Fruit fly (Drosophila melanogaster) whole organism, prepupa: ENCODE measurements around the gene CG14664.

ENCODE experiments used
- Blimp-1 ChIP-seq: fragments of 200-800 bp; sonication (Bioruptor generic); optimal IDR thresholded peaks from 3 replicates; lab custom pipeline; 2017; ENCODE audit warnings: missing biosample characterization, missing genetic modification characterization, mild to moderate bottlenecking, moderate library complexity, missing genetic modification reagents
- CG10631 ChIP-seq: fragments of 200-800 bp; sonication (Bioruptor generic); optimal IDR thresholded peaks from 2 replicates; lab custom pipeline; 2016; ENCODE audit warnings: missing biosample characterization, missing genetic modification characterization
- CG10669 ChIP-seq: fragments of 200-800 bp; sonication (Bioruptor generic); optimal IDR thresholded peaks from 3 replicates; lab custom pipeline; 2018; ENCODE audit warnings: missing biosample characterization, mild to moderate bottlenecking, missing genetic modification characterization, moderate library complexity
- CG11294 ChIP-seq: fragments of 200-800 bp; sonication (Bioruptor generic); IDR thresholded peaks from 2 replicates; pipeline ENCODE4 v1.3.6; 2022; ENCODE audit warnings: missing biosample characterization, missing genetic modification characterization
- CG11762 ChIP-seq: fragments of 200-800 bp; sonication (Bioruptor generic); optimal IDR thresholded peaks from 3 replicates; lab custom pipeline; 2016; ENCODE audit warnings: missing biosample characterization, missing genetic modification characterization; ENCODE audit not compliant: insufficient read depth
- CG11902 ChIP-seq: fragments of 200-800 bp; sonication (Bioruptor generic); optimal IDR thresholded peaks from 3 replicates; lab custom pipeline; 2016; ENCODE audit warnings: missing biosample characterization, missing genetic modification characterization
- CG15336 ChIP-seq: fragments of 200-800 bp; sonication (Bioruptor generic); IDR thresholded peaks from 2 replicates; pipeline ENCODE4 v1.3.6; 2022; ENCODE audit warnings: missing biosample characterization, missing genetic modification characterization
- CG16779 ChIP-seq: fragments of 200-800 bp; sonication (Bioruptor generic); optimal IDR thresholded peaks from 3 replicates; lab custom pipeline; 2017; ENCODE audit warnings: missing biosample characterization, mild to moderate bottlenecking, missing genetic modification characterization
- CG3032 ChIP-seq: fragments of 200-800 bp; optimal IDR thresholded peaks from 2 replicates; lab custom pipeline; 2019; ENCODE audit warnings: missing biosample characterization, mild to moderate bottlenecking, missing genetic modification characterization, moderate library complexity
- CG32006 ChIP-seq: fragments of 200-800 bp; sonication (Bioruptor generic); optimal IDR thresholded peaks from 3 replicates; lab custom pipeline; 2017; ENCODE audit warnings: missing biosample characterization, mild to moderate bottlenecking, missing genetic modification characterization
- CG6276 ChIP-seq: fragments of 200-800 bp; sonication (Bioruptor generic); optimal IDR thresholded peaks from 2 replicates; lab custom pipeline; 2017; ENCODE audit warnings: missing biosample characterization, mild to moderate bottlenecking, missing genetic modification characterization
- CG6808 ChIP-seq: fragments of 200-800 bp; sonication (Bioruptor generic); optimal IDR thresholded peaks from 3 replicates; lab custom pipeline; 2017; ENCODE audit warnings: missing biosample characterization, missing genetic modification characterization, mild to moderate bottlenecking, moderate library complexity, missing genetic modification reagents
- CG6854 ChIP-seq: fragments of 200-800 bp; sonication (Bioruptor generic); optimal IDR thresholded peaks from 2 replicates; lab custom pipeline; 2017; ENCODE audit warnings: missing biosample characterization, mild to moderate bottlenecking, missing genetic modification characterization
- CG7368 ChIP-seq: fragments of 200-800 bp; sonication (Bioruptor generic); optimal IDR thresholded peaks from 3 replicates; lab custom pipeline; 2016; ENCODE audit warnings: missing biosample characterization, missing genetic modification characterization
- CG8119 ChIP-seq: fragments of 200-800 bp; sonication (Bioruptor generic); IDR thresholded peaks from 3 replicates; pipeline ENCODE4 v1.3.6; 2022; ENCODE audit warnings: missing biosample characterization, missing genetic modification characterization
- CG8319 ChIP-seq: fragments of 200-800 bp; sonication (Bioruptor generic); optimal IDR thresholded peaks from 3 replicates; lab custom pipeline; 2016; ENCODE audit warnings: missing biosample characterization, missing genetic modification characterization
- CG8632 ChIP-seq: fragments of 200-800 bp; sonication (Bioruptor generic); optimal IDR thresholded peaks from 3 replicates; lab custom pipeline; 2016; ENCODE audit warnings: missing biosample characterization, missing genetic modification characterization
- CG9139 ChIP-seq: fragments of 200-800 bp; sonication (Bioruptor generic); optimal IDR thresholded peaks from 3 replicates; lab custom pipeline; 2017; ENCODE audit warnings: missing biosample characterization, mild to moderate bottlenecking, missing genetic modification characterization
- Eip75B ChIP-seq: fragments of 200-800 bp; sonication (Bioruptor generic); optimal IDR thresholded peaks from 3 replicates; lab custom pipeline; 2016; ENCODE audit warnings: missing biosample characterization, missing genetic modification characterization
- Eip78C ChIP-seq: fragments of 200-800 bp; sonication (Bioruptor generic); peaks from one replicate; lab custom pipeline; 2016; ENCODE audit warnings: missing biosample characterization, missing genetic modification characterization
- Eip93F ChIP-seq: fragments of 200-800 bp; sonication (Bioruptor generic); optimal IDR thresholded peaks from 2 replicates; lab custom pipeline; 2016; ENCODE audit warnings: missing biosample characterization, mild to moderate bottlenecking, missing genetic modification characterization
- Ets96B ChIP-seq: fragments of 200-800 bp; optimal IDR thresholded peaks from 2 replicates; lab custom pipeline; 2019; ENCODE audit warnings: missing biosample characterization, mild to moderate bottlenecking, missing genetic modification characterization, moderate library complexity
- Gug ChIP-seq: fragments of 200-800 bp; sonication (Bioruptor generic); IDR thresholded peaks from 2 replicates; pipeline ENCODE4 v1.3.6; 2022; ENCODE audit warnings: missing biosample characterization, missing genetic modification characterization
- Hr39 ChIP-seq: fragments of 200-800 bp; sonication (Bioruptor generic); optimal IDR thresholded peaks from 2 replicates; lab custom pipeline; 2016; ENCODE audit warnings: missing biosample characterization, missing genetic modification characterization
- Lpt ChIP-seq: fragments of 200-800 bp; sonication (Bioruptor generic); optimal IDR thresholded peaks from 3 replicates; lab custom pipeline; 2016; ENCODE audit warnings: missing biosample characterization, missing genetic modification characterization
- Met ChIP-seq: fragments of 200-800 bp; sonication (Bioruptor generic); optimal IDR thresholded peaks from 3 replicates; lab custom pipeline; 2016; ENCODE audit warnings: missing biosample characterization, missing genetic modification characterization
- OdsH ChIP-seq: fragments of 200-800 bp; sonication (Bioruptor generic); optimal IDR thresholded peaks from 3 replicates; lab custom pipeline; 2016; ENCODE audit warnings: missing biosample characterization, missing genetic modification characterization
- Smox ChIP-seq: fragments of 200-800 bp; sonication (Bioruptor generic); optimal IDR thresholded peaks from 3 replicates; lab custom pipeline; 2016; ENCODE audit warnings: missing biosample characterization, missing genetic modification characterization
- Sox102F ChIP-seq: fragments of 200-800 bp; sonication (Bioruptor generic); optimal IDR thresholded peaks from 2 replicates; lab custom pipeline; 2016; ENCODE audit warnings: missing biosample characterization, mild to moderate bottlenecking, missing genetic modification characterization
- Sox14 ChIP-seq: fragments of 200-800 bp; sonication (Bioruptor generic); optimal IDR thresholded peaks from 3 replicates; lab custom pipeline; 2016; ENCODE audit warnings: missing biosample characterization, missing genetic modification characterization
- Sox15 ChIP-seq: fragments of 200-800 bp; sonication (Bioruptor generic); optimal IDR thresholded peaks from 3 replicates; lab custom pipeline; 2016; ENCODE audit warnings: missing biosample characterization, missing genetic modification characterization
- cyc ChIP-seq: fragments of 200-800 bp; sonication (Bioruptor generic); optimal IDR thresholded peaks from 3 replicates; lab custom pipeline; 2016; ENCODE audit warnings: missing biosample characterization, missing genetic modification characterization
- eg ChIP-seq: fragments of 200-800 bp; sonication (Bioruptor generic); IDR thresholded peaks from 3 replicates; pipeline ENCODE4 v1.3.6; 2022; ENCODE audit warnings: missing biosample characterization, missing genetic modification characterization
- fd59A ChIP-seq: fragments of 200-800 bp; sonication (Bioruptor generic); optimal IDR thresholded peaks from 2 replicates; lab custom pipeline; 2017; ENCODE audit warnings: missing biosample characterization, mild to moderate bottlenecking, missing genetic modification characterization, missing genetic modification reagents
- fd85E ChIP-seq: fragments of 200-800 bp; sonication (Bioruptor generic); optimal IDR thresholded peaks from 3 replicates; lab custom pipeline; 2016; ENCODE audit warnings: missing biosample characterization, missing genetic modification characterization
- fkh ChIP-seq: fragments of 200-800 bp; sonication (Bioruptor generic); optimal IDR thresholded peaks from 3 replicates; lab custom pipeline; 2017; ENCODE audit warnings: missing biosample characterization, mild to moderate bottlenecking, missing genetic modification characterization, moderate library complexity
- net ChIP-seq: fragments of 200-800 bp; sonication (Bioruptor generic); optimal IDR thresholded peaks from 3 replicates; lab custom pipeline; 2016; ENCODE audit warnings: missing biosample characterization, missing genetic modification characterization
- pdm3 ChIP-seq: fragments of 200-800 bp; sonication (Bioruptor generic); optimal IDR thresholded peaks from 3 replicates; lab custom pipeline; 2016; ENCODE audit warnings: missing biosample characterization, missing genetic modification characterization
- salr ChIP-seq, 2 experiments: fragments of 200-800 bp; sonication (Bioruptor generic); optimal IDR thresholded peaks; 3 replicates each; lab custom pipeline; 2016 to 2018; ENCODE audit warnings: missing biosample characterization in 2 of 2, missing genetic modification characterization in 2 of 2, mild to moderate bottlenecking in 1 of 2
- spab ChIP-seq: fragments of 200-800 bp; sonication (Bioruptor generic); optimal IDR thresholded peaks from 2 replicates; lab custom pipeline; 2017; ENCODE audit warnings: missing biosample characterization, mild to moderate bottlenecking, missing genetic modification characterization, missing genetic modification reagents
- ss ChIP-seq, 2 experiments: fragments of 200-800 bp; sonication (Bioruptor generic); optimal IDR thresholded peaks; 2 replicates in 1 of 2; 3 replicates in 1 of 2; lab custom pipeline; 2017 to 2018; ENCODE audit warnings: mild to moderate bottlenecking in 2 of 2, missing biosample characterization in 2 of 2, missing genetic modification characterization in 2 of 2, moderate library complexity in 1 of 2
- svp ChIP-seq: fragments of 200-800 bp; sonication (Bioruptor generic); peaks from one replicate; lab custom pipeline; 2016; ENCODE audit warnings: missing biosample characterization, missing genetic modification characterization
- vri ChIP-seq: fragments of 200-800 bp; sonication (Bioruptor generic); optimal IDR thresholded peaks from 3 replicates; lab custom pipeline; 2016; ENCODE audit warnings: missing biosample characterization, mild to moderate bottlenecking, missing genetic modification characterization

CG14664 gene

DNA sequence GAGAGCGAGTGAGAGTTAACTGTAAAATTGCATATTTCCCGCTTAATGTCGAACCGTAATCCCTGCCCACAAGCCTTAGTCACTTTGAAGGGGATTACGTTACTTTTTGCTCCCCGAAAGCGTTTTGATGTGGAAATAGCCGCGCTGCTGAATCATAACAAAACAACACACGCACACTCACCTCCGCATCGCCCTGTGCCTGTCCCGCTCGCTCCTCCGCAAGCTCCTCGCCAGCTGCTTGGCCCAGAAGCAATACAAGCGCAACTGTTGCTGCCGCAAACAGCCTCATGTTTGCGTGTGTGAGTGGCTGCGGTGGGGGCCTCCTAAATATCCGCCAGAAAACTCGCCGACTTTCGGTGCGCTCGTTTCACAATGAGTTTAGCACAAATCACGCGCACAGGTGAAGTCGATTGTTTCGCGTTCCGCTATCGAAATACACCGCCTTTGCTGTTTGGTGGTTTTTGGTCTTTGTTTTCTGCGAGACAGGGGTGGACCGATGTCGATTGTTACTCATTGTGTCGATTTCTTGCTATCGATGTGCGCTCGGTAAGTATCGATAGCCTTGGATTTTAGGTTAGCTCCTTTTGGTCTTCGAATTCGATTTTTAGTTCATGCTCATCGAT lies 27.4 kb downstream of the CG14664 start, which contains the start of gene CtsF (continued):
- TF ChIP-seq CG10669 (GFP tag; lab: Kevin White, UChicago) (no peak), Blimp-1 (GFP tag; lab: Kevin White, UChicago) (peak; percentile 56), Eip93F (no peak), CG15336 (peak; percentile 32; the same call in 1 of the 2 replicates), spab (no peak), ss (GFP tag; optimal IDR thresholded peaks at IDR 0.05; lab: Kevin White, UChicago) (peak; percentile 28 to 63), pdm3 (GFP tag; lab: Kevin White, UChicago) (no peak), eg (GFP tag; lab: Robert Waterston, UW) (0 out of 3 replicates have a peak, but pooled peaks have one; percentile 9), CG3032 (tag; lab: Kevin White, UChicago) (peak; percentile 6), Sox102F (peak; percentile 36), svp (GFP tag; lab: Kevin White, UChicago) (peak; percentile 66), fkh (GFP tag; lab: Kevin White, UChicago) (peak; percentile 29), CG10631 (GFP tag; lab: Kevin White, UChicago) (no peak), CG11902 (GFP tag; lab: Kevin White, UChicago) (no peak)
- TF ChIP-seq, all 60 proteins: peak for 19

DNA sequence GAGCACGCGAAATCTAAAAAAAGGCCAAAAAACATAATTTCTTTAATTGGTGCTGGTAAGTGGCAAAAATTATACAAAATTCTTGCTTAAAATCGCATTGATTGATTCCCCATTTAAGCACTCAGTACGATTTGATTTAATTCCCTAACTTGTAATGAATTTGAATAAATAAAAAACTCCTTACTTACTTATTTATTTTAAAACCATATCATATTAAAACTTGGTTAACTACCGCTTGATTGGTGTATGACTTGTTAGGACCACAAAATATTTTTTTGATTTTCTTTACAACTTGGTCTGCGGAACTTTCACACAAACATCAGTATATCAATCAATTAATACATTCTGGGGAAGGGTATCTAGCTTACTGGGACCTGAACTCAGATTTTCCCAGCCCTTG lies 28.9 kb downstream of the CG14664 start, which contains the start of gene CG1113:
Gene CG1113 (plus strand): TSS at position 301 of the 400 bp plus-strand sequence.
- TF ChIP-seq salr (GFP tag; optimal IDR thresholded peaks at IDR 0.05; lab: Kevin White, UChicago) (no peak), OdsH (GFP tag; lab: Kevin White, UChicago) (no peak), fd59A (no peak), Eip78C (GFP tag; lab: Kevin White, UChicago) (peak; percentile 46), fd85E (GFP tag; lab: Kevin White, UChicago) (no peak), cyc (no peak)

DNA sequence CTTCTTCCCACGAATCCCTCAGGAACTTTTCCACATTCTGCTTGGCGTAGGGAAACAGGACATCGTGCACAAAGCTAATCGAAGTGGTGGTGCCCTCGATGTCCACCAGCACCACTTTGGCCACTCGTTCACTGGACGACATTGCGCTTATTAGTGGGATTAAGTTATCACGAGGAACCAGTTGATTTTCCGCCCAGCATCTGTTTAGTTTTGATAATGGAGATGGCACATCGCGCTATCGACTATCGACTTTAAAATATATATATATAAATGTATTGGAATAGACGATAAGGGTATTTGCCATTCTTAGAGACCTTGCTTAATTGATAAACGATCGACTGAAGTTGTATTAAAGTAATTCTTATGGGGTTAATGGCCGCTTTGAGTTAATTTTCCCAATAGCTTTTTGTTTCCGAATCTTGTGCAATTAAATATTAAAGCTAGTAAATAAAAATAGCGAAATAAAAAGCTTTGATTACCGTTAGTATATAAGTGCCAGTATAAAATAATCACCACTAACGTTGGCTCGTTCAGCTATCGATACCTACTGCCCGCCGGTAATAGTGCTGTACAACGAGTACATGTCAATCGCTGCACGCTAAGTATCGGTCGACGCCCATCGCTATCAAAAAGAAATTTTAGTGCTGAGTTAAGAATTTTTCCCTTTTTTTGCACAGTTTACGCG lies 32.7 kb downstream of the CG14664 start, which contains the start of the genes Enoph and Hph:
Gene Enoph (minus strand): TSS at position 220 of the 685 bp plus-strand sequence.
Gene Hph (plus strand): TSS at position 576 of the 685 bp plus-strand sequence.
- TF ChIP-seq CG6276 (GFP tag; lab: Kevin White, UChicago), result no peak
- TF ChIP-seq net (GFP tag; lab: Kevin White, UChicago), result peak; percentile 31
- TF ChIP-seq CG9139 (GFP tag; lab: Kevin White, UChicago), result no peak
- peak; percentile 53 for TF ChIP-seq CG6808
- TF ChIP-seq CG3032 (tag; lab: Kevin White, UChicago), result peak; percentile 73
- peak; percentile 64 for TF ChIP-seq Hr39 (GFP tag; lab: Kevin White, UChicago)
- TF ChIP-seq spab, result peak; percentile 11
- TF ChIP-seq CG11902 (GFP tag; lab: Kevin White, UChicago), result peak; percentile 60
- no peak for TF ChIP-seq Eip93F
- TF ChIP-seq fkh (GFP tag; lab: Kevin White, UChicago), result peak; percentile 64
- TF ChIP-seq Ets96B (tag; lab: Kevin White, UChicago), result peak; percentile 56
- TF ChIP-seq Eip78C (GFP tag; lab: Kevin White, UChicago), result peak; percentile 78
- peak; percentile 76 for TF ChIP-seq Sox14 (GFP tag; lab: Kevin White, UChicago)
- peak; percentile 43 for TF ChIP-seq CG8319
- peak; percentile 66 for TF ChIP-seq cyc
- peak; percentile 62 for TF ChIP-seq Sox15 (GFP tag; lab: Kevin White, UChicago)
- peak; percentile 77 for TF ChIP-seq CG32006 (GFP tag; lab: Kevin White, UChicago)
- no peak for TF ChIP-seq CG6854 (GFP tag; lab: Kevin White, UChicago)
- TF ChIP-seq Blimp-1 (GFP tag; lab: Kevin White, UChicago), result no peak
- TF ChIP-seq CG8632 (GFP tag; lab: Kevin White, UChicago), result peak; percentile 28
- TF ChIP-seq Sox102F, result peak; percentile 44
- peak; percentile 71 for TF ChIP-seq Gug (GFP tag; lab: Robert Waterston, UW)
- TF ChIP-seq CG8119, result peak; percentile 56; the same call in 2 of the 3 replicates
- TF ChIP-seq CG11762 (GFP tag; lab: Kevin White, UChicago), result peak; percentile 39
- TF ChIP-seq Smox, result peak; percentile 71
- TF ChIP-seq Eip75B (GFP tag; lab: Kevin White, UChicago), result peak; percentile 58
- peak; percentile 57 for TF ChIP-seq Lpt
- no peak for TF ChIP-seq vri
- TF ChIP-seq CG16779 (tag; lab: Kevin White, UChicago), result no peak
- peak; percentile 67 for TF ChIP-seq CG10669 (GFP tag; lab: Kevin White, UChicago)
- peak; percentile 33; the same call in 1 of the 2 replicates for TF ChIP-seq CG11294 (GFP tag; lab: Robert Waterston, UW)
- peak; percentile 77 for TF ChIP-seq OdsH (GFP tag; lab: Kevin White, UChicago)
- peak; percentile 68 for TF ChIP-seq Met (GFP tag; lab: Kevin White, UChicago)
- TF ChIP-seq fd59A, result peak; percentile 18
- TF ChIP-seq CG7368, result no peak
